Worm (Caenorhabditis elegans): ENCODE data around the gene VF13D12L.3.

Gene VF13D12L.3

DNA sequence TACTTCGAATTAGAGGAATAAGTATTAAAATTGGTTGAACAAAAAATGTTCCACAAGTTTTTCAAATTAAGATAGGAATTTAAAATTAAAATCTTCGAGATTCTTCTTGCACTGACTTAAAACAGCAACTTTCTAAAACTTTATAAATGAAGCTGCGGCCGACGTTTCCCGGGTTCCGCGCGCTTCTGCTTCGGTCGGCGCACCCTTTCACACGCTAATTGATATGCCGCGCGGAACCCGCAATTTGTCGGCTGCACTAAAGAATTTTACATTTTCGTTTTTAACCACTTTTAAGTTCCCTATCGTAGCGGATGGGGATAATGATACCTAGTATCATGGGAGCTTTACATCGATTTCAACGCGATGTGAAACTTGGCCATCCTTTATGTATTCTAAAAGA is 8.9 kb downstream of the VF13D12L.3 start (continued):
- TF ChIP-seq ceh-58 (GFP tag; IDR thresholded peaks at IDR 0.05) (no peak), chd-7 (tag; optimal IDR thresholded peaks at IDR 0.05) (no peak), F57A8.1 (GFP tag; optimal IDR thresholded peaks at IDR 0.05) (no peak), madf-8 (GFP tag; conservative IDR thresholded peaks at IDR 0.05) (no peak), lsl-1 (GFP tag; optimal IDR thresholded peaks at IDR 0.05) (no peak), snpc-3.4 (tag; optimal IDR thresholded peaks at IDR 0.05) (peak; percentile 33), cebp-1 (GFP tag; IDR thresholded peaks at IDR 0.05) (no peak), cebp-1 (tag; optimal IDR thresholded peaks at IDR 0.05) (no peak), sdz-38 (tag; optimal IDR thresholded peaks at IDR 0.05) (no peak), hmg-1.2 (GFP tag; IDR thresholded peaks at IDR 0.05) (peak; percentile 56), B0019.2 (GFP tag; conservative IDR thresholded peaks at IDR 0.05) (no peak), lin-26 (GFP tag; IDR thresholded peaks at IDR 0.05) (no peak), snpc-4 (GFP tag; optimal IDR thresholded peaks at IDR 0.05) (peak; percentile 79), snpc-4 (tag; optimal IDR thresholded peaks at IDR 0.05) (peak; percentile 57 to 96 (median 88)), attf-3 (GFP tag; conservative IDR thresholded peaks at IDR 0.05) (no peak), K12H6.12 (tag; optimal IDR thresholded peaks at IDR 0.05) (no peak), F37B4.10 (GFP tag; IDR thresholded peaks at IDR 0.05) (no peak), ztf-18 (tag; optimal IDR thresholded peaks at IDR 0.05) (no peak)

DNA sequence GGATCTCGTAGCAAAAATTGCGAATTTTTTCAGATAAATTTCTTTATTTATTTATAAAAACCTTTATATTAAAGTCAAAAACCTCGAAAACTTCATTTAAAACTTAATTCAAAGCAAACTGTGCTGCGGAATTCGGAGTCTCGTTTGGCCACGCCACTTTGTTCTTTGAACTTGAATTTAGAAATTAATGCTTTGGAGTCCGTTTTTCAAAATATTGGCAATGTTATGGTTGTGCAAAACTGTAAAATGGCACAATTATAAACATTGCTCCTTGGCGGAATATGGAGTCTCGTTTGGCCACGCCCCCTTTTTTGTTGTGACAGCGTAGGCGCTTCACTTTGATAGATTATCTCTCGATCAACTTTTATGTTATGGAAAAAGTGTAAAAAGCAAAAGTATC is 13.7 kb downstream of the VF13D12L.3 start:
- TF ChIP-seq madf-8 (GFP tag; conservative IDR thresholded peaks at IDR 0.05), result no peak
- TF ChIP-seq ceh-58 (GFP tag; IDR thresholded peaks at IDR 0.05), result no peak
- no peak for TF ChIP-seq efl-1 (GFP tag; optimal IDR thresholded peaks at IDR 0.05)
- no peak for TF ChIP-seq mxl-1 (tag; optimal IDR thresholded peaks at IDR 0.05)
- TF ChIP-seq egl-18 (GFP tag; IDR thresholded peaks at IDR 0.05), result no peak
- TF ChIP-seq ceh-91 (GFP tag; IDR thresholded peaks at IDR 0.05), result no peak
- no peak for TF ChIP-seq mel-28 (tag; optimal IDR thresholded peaks at IDR 0.05; ENCODE audit: borderline replicate concordance)
- peak; percentile 78 for TF ChIP-seq attf-3 (GFP tag; conservative IDR thresholded peaks at IDR 0.05)

DNA sequence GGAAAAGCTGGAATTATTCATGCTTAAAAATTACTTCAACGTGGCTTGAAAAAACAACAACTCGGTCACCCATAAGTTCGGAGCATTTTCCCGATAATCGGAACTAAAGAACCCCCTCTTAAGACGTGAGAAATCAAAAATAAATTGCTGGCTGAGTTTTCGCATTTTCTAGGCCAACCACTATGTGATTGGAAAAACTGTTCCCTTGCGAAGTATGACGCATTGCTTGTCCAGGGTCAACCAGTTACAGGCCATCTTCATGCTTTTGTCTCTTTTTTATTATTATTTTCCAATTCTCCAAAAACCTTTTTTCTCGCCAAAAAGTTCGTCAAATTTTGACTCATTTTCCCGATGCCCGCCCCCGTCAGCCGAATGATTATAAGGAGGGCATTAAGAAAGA is 14.3 kb downstream of the VF13D12L.3 start, which contains the start of gene F13D12.3:
F13D12.3 (plus strand) TSS at position 301 of the 400 bp plus-strand sequence.
- TF ChIP-seq ceh-27 (GFP tag; optimal IDR thresholded peaks at IDR 0.05) (no peak), mel-28 (tag; optimal IDR thresholded peaks at IDR 0.05; ENCODE audit: borderline replicate concordance) (no peak), madf-10 (tag; optimal IDR thresholded peaks at IDR 0.05) (no peak), ztf-26 (tag; optimal IDR thresholded peaks at IDR 0.05) (no peak), dox-1 (GFP tag; IDR thresholded peaks at IDR 0.05) (no peak), Y79H2A.3 (GFP tag; conservative IDR thresholded peaks at IDR 0.05) (no peak), lir-1 (GFP tag; conservative IDR thresholded peaks at IDR 0.05) (no peak), hmg-20 (GFP tag; IDR thresholded peaks at IDR 0.05) (no peak), K12H6.12 (tag; optimal IDR thresholded peaks at IDR 0.05) (no peak), zim-3 (tag; optimal IDR thresholded peaks at IDR 0.05) (no peak), ztf-25 (GFP tag; IDR thresholded peaks at IDR 0.05) (no peak)

ce11 chrII:11720819-11721218 is 15.0 kb downstream of the VF13D12L.3 start:
- TF ChIP-seq unc-130 (GFP tag; optimal IDR thresholded peaks at IDR 0.05) (no peak), attf-3 (GFP tag; conservative IDR thresholded peaks at IDR 0.05) (peak; percentile 84)

DNA sequence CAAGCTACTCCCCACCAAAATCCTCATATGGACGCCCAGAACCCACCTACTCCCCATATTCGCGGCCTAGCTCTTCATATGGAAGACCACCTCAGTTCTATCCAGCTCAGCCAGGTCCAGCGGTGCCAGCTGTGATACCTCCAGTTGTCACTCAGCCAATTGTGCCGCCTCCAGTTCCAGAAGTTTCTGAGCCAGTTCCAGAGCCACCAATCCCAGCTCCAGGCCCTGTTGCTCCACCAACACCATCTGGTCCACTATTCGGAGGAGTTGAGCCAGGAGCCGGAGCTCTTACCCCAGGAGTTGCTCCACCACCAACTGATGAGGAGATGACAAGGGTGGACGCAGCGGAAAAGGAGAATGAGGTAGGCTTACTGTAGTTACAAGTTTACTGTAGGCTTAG is 15.8 kb downstream of the VF13D12L.3 start:
- TF ChIP-seq egrh-3 (GFP tag; IDR thresholded peaks at IDR 0.05), result peak; percentile 33; the same call in 1 of the 2 replicates
- TF ChIP-seq chd-7 (tag; optimal IDR thresholded peaks at IDR 0.05), result no peak
- TF ChIP-seq mcd-1 (GFP tag; IDR thresholded peaks at IDR 0.05), result 0 out of 2 replicates have a peak, but pooled peaks have one; percentile 16
- no peak for TF ChIP-seq F37B4.10 (GFP tag; IDR thresholded peaks at IDR 0.05)
- no peak for TF ChIP-seq lir-1 (GFP tag; conservative IDR thresholded peaks at IDR 0.05)
- TF ChIP-seq F49E8.2 (tag; optimal IDR thresholded peaks at IDR 0.05; ENCODE audit: insufficient read depth), result no peak
- no peak for TF ChIP-seq F39B2.1 (GFP tag; IDR thresholded peaks at IDR 0.05)
- TF ChIP-seq attf-6 (GFP tag; IDR thresholded peaks at IDR 0.05), result no peak
- TF ChIP-seq ceh-91 (GFP tag; IDR thresholded peaks at IDR 0.05), result no peak
- TF ChIP-seq zfh-2 (GFP tag; conservative IDR thresholded peaks at IDR 0.05), result peak; percentile 87
- TF ChIP-seq lin-26 (GFP tag; IDR thresholded peaks at IDR 0.05), result 0 out of 2 replicates have a peak, but pooled peaks have one; percentile 17
- TF ChIP-seq madf-6 (GFP tag; IDR thresholded peaks at IDR 0.05), result no peak
- no peak for TF ChIP-seq ZK185.1 (tag; optimal IDR thresholded peaks at IDR 0.05; ENCODE audit: poor library complexity, severe bottlenecking)
- TF ChIP-seq T07F8.4 (tag; optimal IDR thresholded peaks at IDR 0.05), result no peak
- TF ChIP-seq ztf-28 (GFP tag; IDR thresholded peaks at IDR 0.05), result no peak

All from whole organism, young adult.